Fruit fly (Drosophila melanogaster) Kc167 (cell line): ENCODE measurements around the gene CG9626.

Experiments
- Myc ChIP-seq: fragments of >200 bp; optimal IDR thresholded peaks from 2 replicates; lab custom pipeline; 2017; ENCODE audit warnings: missing external identifiers
- psq ChIP-seq: fragments of >200 bp; optimal IDR thresholded peaks from 2 replicates; lab custom pipeline; 2017; ENCODE audit warnings: missing external identifiers

DNA sequence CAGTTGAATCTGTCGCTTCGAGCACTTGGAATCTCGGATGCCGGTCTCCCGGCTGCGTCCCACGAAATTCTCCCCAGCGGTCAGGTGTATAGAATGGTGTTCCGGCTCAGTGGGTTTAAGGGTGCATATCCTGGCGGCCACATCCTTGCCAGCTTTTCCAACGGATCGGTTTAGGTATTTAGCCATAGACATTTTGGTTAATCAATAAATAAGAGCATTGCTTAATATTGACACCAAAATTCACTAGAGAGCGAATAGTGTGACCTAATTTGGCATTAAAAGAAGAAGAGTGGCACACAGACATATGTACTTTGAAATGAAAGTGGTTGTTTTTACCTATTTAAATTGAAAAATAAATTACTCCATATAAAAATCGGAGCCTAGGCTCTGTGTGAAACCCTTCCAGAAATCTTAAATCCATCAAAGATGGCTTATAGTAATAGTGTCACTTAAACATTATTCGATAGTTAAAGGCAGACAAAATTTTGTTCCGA, 42.5 kb upstream of the CG9626 start, which contains the start of the genes PNKP and COX7AL:
- TF ChIP-seq psq (lab: Kevin White, UChicago) = no peak
- TF ChIP-seq Myc = no peak
